Worm (Caenorhabditis elegans) whole organism, L4/young adult: ENCODE results near the gene gpx-5.

ENCODE experiments used
- W03F9.2 ChIP-seq: fragments of 150-350 bp; optimal IDR thresholded peaks from 2 replicates; lab custom pipeline; 2014; ENCODE audit warnings: missing biosample characterization, missing genetic modification characterization
- dao-5 ChIP-seq: sonication (generic microtip); optimal IDR thresholded peaks from 2 replicates; lab custom pipeline; 2016; ENCODE audit warnings: missing genotype, missing genetic modification characterization, moderate library complexity, missing compliant biosample characterization

- no peak for TF ChIP-seq dao-5
- no peak for TF ChIP-seq W03F9.2 (tag; lab: Kevin White, UChicago)
Observed at ce11 chrX:9589123-9589522, 4.7 kb downstream of the gpx-5 start, which contains the start of gene del-8.
